Worm (Caenorhabditis elegans): ENCODE data around the gene C14C6.8.

ce11 chrV:521517-521916 lies 31.4 kb downstream of the C14C6.8 start, which contains the start of gene srw-107:
- TF ChIP-seq mdl-1 (tag; optimal IDR thresholded peaks at IDR 0.05) (no peak), nhr-41 (GFP tag; IDR thresholded peaks at IDR 0.05) (no peak), hif-1 (tag; optimal IDR thresholded peaks at IDR 0.05) (no peak), unc-62 (GFP tag; optimal IDR thresholded peaks at IDR 0.05 in 1 of 2) (no peak), unc-62 (tag; optimal IDR thresholded peaks at IDR 0.05) (no peak), nhr-77 (tag; optimal IDR thresholded peaks at IDR 0.05) (no peak), spr-1 (tag; optimal IDR thresholded peaks at IDR 0.05) (no peak), hlh-11 (tag; optimal IDR thresholded peaks at IDR 0.05) (no peak), cey-2 (tag; optimal IDR thresholded peaks at IDR 0.05; ENCODE audit: borderline replicate concordance, insufficient read depth) (no peak), daf-16 (GFP tag; optimal IDR thresholded peaks at IDR 0.05) (no peak), daf-16 (tag; optimal IDR thresholded peaks at IDR 0.05) (no peak), lsy-2 (tag; optimal IDR thresholded peaks at IDR 0.05) (no peak), lir-3 (tag; optimal IDR thresholded peaks at IDR 0.05) (no peak), tag-97 (GFP tag; IDR thresholded peaks at IDR 0.05) (no peak), ama-1 (optimal IDR thresholded peaks at IDR 0.05) (no peak)

Data from whole organism, L4 larva.